Worm (Caenorhabditis elegans) whole organism, midembryonic: ENCODE data around the gene ZK622.4.

Source experiments
- T22C8.4 ChIP-seq: fragments of 200-800 bp; sonication (Bioruptor generic); IDR thresholded peaks from 2 replicates; pipeline ENCODE4 v1.3.6; 2022; ENCODE audit warnings: missing genetic modification characterization, missing compliant biosample characterization
- cog-1 ChIP-seq: sonication (generic microtip); optimal IDR thresholded peaks from 2 replicates; lab custom pipeline; 2016; ENCODE audit warnings: missing genetic modification characterization, missing compliant biosample characterization
- flt-1 ChIP-seq: fragments of 200-800 bp; sonication (Bioruptor generic); IDR thresholded peaks from 2 replicates; pipeline ENCODE4 v1.3.6; 2022; ENCODE audit warnings: missing genetic modification characterization, missing compliant biosample characterization
- klf-2 ChIP-seq: fragments of 200-800 bp; sonication (Bioruptor generic); conservative IDR thresholded peaks from 2 replicates; pipeline ENCODE4 v1.3.6; 2022; ENCODE audit warnings: missing genetic modification reagents, missing genetic modification characterization, missing compliant biosample characterization
- med-1 ChIP-seq: sonication (generic microtip); optimal IDR thresholded peaks from 2 replicates; lab custom pipeline; 2017; ENCODE audit warnings: missing genetic modification characterization, mild to moderate bottlenecking, missing compliant biosample characterization, antibody characterized with exemption, missing genetic modification reagents; ENCODE audit not compliant: insufficient read depth
- ref-1 ChIP-seq: fragments of 200-800 bp; sonication (Bioruptor generic); conservative IDR thresholded peaks from 2 replicates; pipeline ENCODE4 v1.3.6; 2022; ENCODE audit warnings: missing genetic modification reagents, missing genetic modification characterization, missing compliant biosample characterization
- tab-1 ChIP-seq: fragments of 200-800 bp; sonication (Bioruptor generic); IDR thresholded peaks from 2 replicates; pipeline ENCODE4 v1.3.6; 2022; ENCODE audit warnings: missing genetic modification characterization, missing compliant biosample characterization
- ztf-23 ChIP-seq: fragments of 200-800 bp; sonication (Bioruptor generic); IDR thresholded peaks from 2 replicates; pipeline ENCODE4 v1.3.6; 2022; ENCODE audit warnings: missing genetic modification reagents, missing genetic modification characterization, missing compliant biosample characterization
- ztf-29 ChIP-seq: fragments of 200-800 bp; sonication (Bioruptor generic); IDR thresholded peaks from 2 replicates; pipeline ENCODE4 v1.3.6; 2022; ENCODE audit warnings: missing genetic modification reagents, missing genetic modification characterization, missing compliant biosample characterization

- TF ChIP-seq flt-1 (GFP tag; lab: Robert Waterston, UW) (no peak), ztf-23 (GFP tag; lab: Robert Waterston, UW) (no peak), cog-1 (no peak), T22C8.4 (GFP tag; lab: Robert Waterston, UW) (no peak), med-1 (GFP tag; lab: Kevin White, UChicago) (no peak), ref-1 (GFP tag; lab: Robert Waterston, UW) (no peak), klf-2 (no peak), ztf-29 (no peak), tab-1 (GFP tag; lab: Robert Waterston, UW) (no peak)
Measured at ce11 chrII:5320205-5320951, 27.9 kb downstream of the ZK622.4 start.
